Worm (Caenorhabditis elegans): ENCODE results near the gene znf-622.

ce11 chrIII:6381584-6382391 is at the start of gene znf-622:
- TF ChIP-seq ama-1 (optimal IDR thresholded peaks at IDR 0.05) (no peak), odd-2 (tag; optimal IDR thresholded peaks at IDR 0.05) (no peak), mec-3 (tag; optimal IDR thresholded peaks at IDR 0.05; ENCODE audit: borderline replicate concordance) (no peak), ceh-31 (tag; optimal IDR thresholded peaks at IDR 0.05) (no peak), fkh-10 (GFP tag; optimal IDR thresholded peaks at IDR 0.05) (no peak), Y22D7AL.16 (tag; optimal IDR thresholded peaks at IDR 0.05) (no peak), ttx-3 (tag; optimal IDR thresholded peaks at IDR 0.05) (no peak), pax-1 (tag; optimal IDR thresholded peaks at IDR 0.05) (no peak), lin-11 (tag; optimal IDR thresholded peaks at IDR 0.05) (no peak)

All from whole organism, late embryonic.